Fruit fly (Drosophila melanogaster): Measurements from ENCODE around the gene Btk.

Btk gene

dm6 chr2L:8311091-8311490 lies 10.2 kb upstream of the Btk start, which contains the start of the genes CG7810 and CG7806 (continued):
- TF ChIP-seq dysf (GFP tag; IDR thresholded peaks at IDR 0.05) (peak; percentile 92), H2.0 (GFP tag; IDR thresholded peaks at IDR 0.05) (peak; percentile 88), hb (GFP tag; IDR thresholded peaks at IDR 0.05; ENCODE audit: partially characterized antibody) (no peak), lola (GFP tag; optimal IDR thresholded peaks at IDR 0.05) (peak in 1 of 3 experiments; percentile 85), CG4424 (GFP tag; optimal IDR thresholded peaks at IDR 0.05) (peak; percentile 78), CG10209 (GFP tag; optimal IDR thresholded peaks at IDR 0.05) (peak; percentile 85), B-H2 (GFP tag; optimal IDR thresholded peaks at IDR 0.05) (peak; percentile 90), bowl (GFP tag; IDR thresholded peaks at IDR 0.05) (peak; percentile 90), Poxn (GFP tag; IDR thresholded peaks at IDR 0.05) (0 out of 2 replicates have a peak, but pooled peaks have one; percentile 50), slou (GFP tag; optimal IDR thresholded peaks at IDR 0.05) (peak; percentile 52), CG12236 (GFP tag; optimal IDR thresholded peaks at IDR 0.05) (peak; percentile 91), HmgZ (tag; optimal IDR thresholded peaks at IDR 0.05) (peak; percentile 93), CG32767 (GFP tag; IDR thresholded peaks at IDR 0.05) (peak; percentile 89), ara (GFP tag; IDR thresholded peaks at IDR 0.05) (peak; percentile 89), Ptx1 (GFP tag; IDR thresholded peaks at IDR 0.05) (peak; percentile 95), nom (GFP tag; optimal IDR thresholded peaks at IDR 0.05) (peak; percentile 84), CG11695 (GFP tag; IDR thresholded peaks at IDR 0.05) (peak; percentile 94), Mrtf (GFP tag; IDR thresholded peaks at IDR 0.05) (peak; percentile 84), sug (tag; optimal IDR thresholded peaks at IDR 0.05) (peak; percentile 84), CG16779 (GFP tag; IDR thresholded peaks at IDR 0.05) (peak; percentile 89), H15 (GFP tag; IDR thresholded peaks at IDR 0.05) (peak; percentile 86), CG10654 (GFP tag; optimal IDR thresholded peaks at IDR 0.05) (peak; percentile 86), NC2α (GFP tag; optimal IDR thresholded peaks at IDR 0.05) (peak; percentile 81), CG13123 (GFP tag; optimal IDR thresholded peaks at IDR 0.05) (peak; percentile 91), sqz (GFP tag; optimal IDR thresholded peaks at IDR 0.05) (no peak), CG6654 (GFP tag; optimal IDR thresholded peaks at IDR 0.05) (peak; percentile 60), CG8924 (tag; optimal IDR thresholded peaks at IDR 0.05) (peak; percentile 89), cg (GFP tag; optimal IDR thresholded peaks at IDR 0.05) (no peak), BEAF-32 (GFP tag; optimal IDR thresholded peaks at IDR 0.05) (peak; percentile 49), trem (tag; optimal IDR thresholded peaks at IDR 0.05) (peak; percentile 86), Camta (GFP tag; optimal IDR thresholded peaks at IDR 0.05) (peak; percentile 91), CG17361 (GFP tag; IDR thresholded peaks at IDR 0.05) (peak; percentile 87), Hr78 (GFP tag; optimal IDR thresholded peaks at IDR 0.05) (no peak), rib (GFP tag; IDR thresholded peaks at IDR 0.05) (peak; percentile 89), CG8478 (optimal IDR thresholded peaks at IDR 0.05) (no peak), Mad (GFP tag; optimal IDR thresholded peaks at IDR 0.05) (peak; percentile 86), bsh (GFP tag; optimal IDR thresholded peaks at IDR 0.05) (peak; percentile 55 to 93), exex (tag; optimal IDR thresholded peaks at IDR 0.05) (peak; percentile 75), CG10565 (GFP tag; optimal IDR thresholded peaks at IDR 0.05) (peak; percentile 10), Gug (GFP tag; IDR thresholded peaks at IDR 0.05) (peak; percentile 67; the same call in 3 of the 4 replicates), CG11504 (tag; optimal IDR thresholded peaks at IDR 0.05) (no peak), unc-4 (GFP tag; IDR thresholded peaks at IDR 0.05; ENCODE audit: partially characterized antibody) (peak; percentile 52), ap (GFP tag; IDR thresholded peaks at IDR 0.05) (peak; percentile 69), org-1 (GFP tag; optimal IDR thresholded peaks at IDR 0.05) (peak; percentile 82), CG7839 (tag; optimal IDR thresholded peaks at IDR 0.05) (peak; percentile 90), pfk (GFP tag; optimal IDR thresholded peaks at IDR 0.05) (no peak), croc (GFP tag; conservative IDR thresholded peaks at IDR 0.05) (peak; percentile 75), ham (GFP tag; IDR thresholded peaks at IDR 0.05) (no peak; the same call in 1 of the 2 replicates), Hr39 (optimal IDR thresholded peaks at IDR 0.05) (no peak), Atf-2 (GFP tag; optimal IDR thresholded peaks at IDR 0.05) (peak; percentile 86), Sry-β (GFP tag; optimal IDR thresholded peaks at IDR 0.05) (peak; percentile 24)

Data from whole organism, embryonic.